Worm (Caenorhabditis elegans) whole organism, midembryonic: ENCODE measurements around the gene F15B9.6.

Experiments used
- T22C8.4 ChIP-seq: fragments of 200-800 bp; sonication (Bioruptor generic); IDR thresholded peaks from 2 replicates; pipeline ENCODE4 v1.3.6; 2022; ENCODE audit warnings: missing genetic modification characterization, missing compliant biosample characterization
- cog-1 ChIP-seq: sonication (generic microtip); optimal IDR thresholded peaks from 2 replicates; lab custom pipeline; 2016; ENCODE audit warnings: missing genetic modification characterization, missing compliant biosample characterization
- flt-1 ChIP-seq: fragments of 200-800 bp; sonication (Bioruptor generic); IDR thresholded peaks from 2 replicates; pipeline ENCODE4 v1.3.6; 2022; ENCODE audit warnings: missing genetic modification characterization, missing compliant biosample characterization
- klf-2 ChIP-seq: fragments of 200-800 bp; sonication (Bioruptor generic); conservative IDR thresholded peaks from 2 replicates; pipeline ENCODE4 v1.3.6; 2022; ENCODE audit warnings: missing genetic modification reagents, missing genetic modification characterization, missing compliant biosample characterization
- med-1 ChIP-seq: sonication (generic microtip); optimal IDR thresholded peaks from 2 replicates; lab custom pipeline; 2017; ENCODE audit warnings: missing genetic modification characterization, mild to moderate bottlenecking, missing compliant biosample characterization, antibody characterized with exemption, missing genetic modification reagents; ENCODE audit not compliant: insufficient read depth
- ref-1 ChIP-seq: fragments of 200-800 bp; sonication (Bioruptor generic); conservative IDR thresholded peaks from 2 replicates; pipeline ENCODE4 v1.3.6; 2022; ENCODE audit warnings: missing genetic modification reagents, missing genetic modification characterization, missing compliant biosample characterization
- tab-1 ChIP-seq: fragments of 200-800 bp; sonication (Bioruptor generic); IDR thresholded peaks from 2 replicates; pipeline ENCODE4 v1.3.6; 2022; ENCODE audit warnings: missing genetic modification characterization, missing compliant biosample characterization
- ztf-23 ChIP-seq: fragments of 200-800 bp; sonication (Bioruptor generic); IDR thresholded peaks from 2 replicates; pipeline ENCODE4 v1.3.6; 2022; ENCODE audit warnings: missing genetic modification reagents, missing genetic modification characterization, missing compliant biosample characterization
- ztf-29 ChIP-seq: fragments of 200-800 bp; sonication (Bioruptor generic); IDR thresholded peaks from 2 replicates; pipeline ENCODE4 v1.3.6; 2022; ENCODE audit warnings: missing genetic modification reagents, missing genetic modification characterization, missing compliant biosample characterization

DNA sequence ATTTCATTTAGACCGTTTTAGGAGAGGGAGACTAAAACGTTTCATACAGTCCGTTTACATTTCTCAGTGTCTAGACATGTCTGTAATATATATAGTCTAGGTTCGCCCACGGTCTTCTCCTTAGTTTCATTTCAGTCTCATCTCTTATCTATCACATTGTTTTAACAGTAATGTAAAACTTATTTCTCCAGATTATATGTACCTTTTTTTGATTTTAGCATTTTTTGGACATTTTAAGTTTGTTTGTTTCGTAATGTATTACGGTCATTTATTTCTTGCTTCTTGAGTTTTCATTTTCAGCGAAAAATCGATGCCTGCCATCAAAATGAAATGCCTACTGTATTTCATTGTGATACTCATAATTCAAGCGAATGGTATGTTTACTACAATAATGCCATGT is at the start of gene F15B9.6:
- TF ChIP-seq flt-1 (GFP tag; lab: Robert Waterston, UW) (no peak), ztf-29 (no peak), tab-1 (GFP tag; lab: Robert Waterston, UW) (no peak), med-1 (no peak), cog-1 (no peak), T22C8.4 (GFP tag; lab: Robert Waterston, UW) (no peak), ref-1 (GFP tag; lab: Robert Waterston, UW) (no peak), ztf-23 (GFP tag; lab: Robert Waterston, UW) (no peak), klf-2 (GFP tag; lab: Robert Waterston, UW) (no peak)
